Fruit fly (Drosophila melanogaster) whole organism, prepupa: ENCODE measurements around the gene rdx.

Experiments
- Blimp-1 ChIP-seq: fragments of 200-800 bp; sonication (Bioruptor generic); optimal IDR thresholded peaks from 3 replicates; lab custom pipeline; 2017; ENCODE audit warnings: missing biosample characterization, missing genetic modification characterization, mild to moderate bottlenecking, moderate library complexity, missing genetic modification reagents
- CG10631 ChIP-seq: fragments of 200-800 bp; sonication (Bioruptor generic); optimal IDR thresholded peaks from 2 replicates; lab custom pipeline; 2016; ENCODE audit warnings: missing biosample characterization, missing genetic modification characterization
- CG10669 ChIP-seq: fragments of 200-800 bp; sonication (Bioruptor generic); optimal IDR thresholded peaks from 3 replicates; lab custom pipeline; 2018; ENCODE audit warnings: missing biosample characterization, mild to moderate bottlenecking, missing genetic modification characterization, moderate library complexity
- CG11762 ChIP-seq: fragments of 200-800 bp; sonication (Bioruptor generic); optimal IDR thresholded peaks from 3 replicates; lab custom pipeline; 2016; ENCODE audit warnings: missing biosample characterization, missing genetic modification characterization; ENCODE audit not compliant: insufficient read depth
- CG11902 ChIP-seq: fragments of 200-800 bp; sonication (Bioruptor generic); optimal IDR thresholded peaks from 3 replicates; lab custom pipeline; 2016; ENCODE audit warnings: missing biosample characterization, missing genetic modification characterization
- CG15336 ChIP-seq: fragments of 200-800 bp; sonication (Bioruptor generic); IDR thresholded peaks from 2 replicates; pipeline ENCODE4 v1.3.6; 2022; ENCODE audit warnings: missing biosample characterization, missing genetic modification characterization
- CG1621 ChIP-seq: fragments of 200-800 bp; sonication (Bioruptor generic); optimal IDR thresholded peaks from 3 replicates; lab custom pipeline; 2018; ENCODE audit warnings: missing biosample characterization, mild to moderate bottlenecking, missing genetic modification characterization
- CG3032 ChIP-seq: fragments of 200-800 bp; optimal IDR thresholded peaks from 2 replicates; lab custom pipeline; 2019; ENCODE audit warnings: missing biosample characterization, mild to moderate bottlenecking, missing genetic modification characterization, moderate library complexity
- CG31627 ChIP-seq: fragments of 200-800 bp; sonication (Bioruptor generic); optimal IDR thresholded peaks from 3 replicates; lab custom pipeline; 2016; ENCODE audit warnings: missing biosample characterization, missing genetic modification characterization
- CG32006 ChIP-seq: fragments of 200-800 bp; sonication (Bioruptor generic); optimal IDR thresholded peaks from 3 replicates; lab custom pipeline; 2017; ENCODE audit warnings: missing biosample characterization, mild to moderate bottlenecking, missing genetic modification characterization
- CG34406 ChIP-seq: fragments of 200-800 bp; sonication (Bioruptor generic); optimal IDR thresholded peaks from 3 replicates; lab custom pipeline; 2016; ENCODE audit warnings: missing biosample characterization, missing genetic modification characterization
- CG4318 ChIP-seq: fragments of 200-800 bp; sonication (Bioruptor generic); optimal IDR thresholded peaks from 3 replicates; lab custom pipeline; 2017; ENCODE audit warnings: missing biosample characterization, mild to moderate bottlenecking, missing genetic modification characterization
- CG6276 ChIP-seq: fragments of 200-800 bp; sonication (Bioruptor generic); optimal IDR thresholded peaks from 2 replicates; lab custom pipeline; 2017; ENCODE audit warnings: missing biosample characterization, mild to moderate bottlenecking, missing genetic modification characterization
- CG6808 ChIP-seq: fragments of 200-800 bp; sonication (Bioruptor generic); optimal IDR thresholded peaks from 3 replicates; lab custom pipeline; 2017; ENCODE audit warnings: missing biosample characterization, missing genetic modification characterization, mild to moderate bottlenecking, moderate library complexity, missing genetic modification reagents
- CG6854 ChIP-seq: fragments of 200-800 bp; sonication (Bioruptor generic); optimal IDR thresholded peaks from 2 replicates; lab custom pipeline; 2017; ENCODE audit warnings: missing biosample characterization, mild to moderate bottlenecking, missing genetic modification characterization
- CG7368 ChIP-seq: fragments of 200-800 bp; sonication (Bioruptor generic); optimal IDR thresholded peaks from 3 replicates; lab custom pipeline; 2016; ENCODE audit warnings: missing biosample characterization, missing genetic modification characterization
- CG8119 ChIP-seq: fragments of 200-800 bp; sonication (Bioruptor generic); IDR thresholded peaks from 3 replicates; pipeline ENCODE4 v1.3.6; 2022; ENCODE audit warnings: missing biosample characterization, missing genetic modification characterization
- CG8632 ChIP-seq: fragments of 200-800 bp; sonication (Bioruptor generic); optimal IDR thresholded peaks from 3 replicates; lab custom pipeline; 2016; ENCODE audit warnings: missing biosample characterization, missing genetic modification characterization
- CG9139 ChIP-seq: fragments of 200-800 bp; sonication (Bioruptor generic); optimal IDR thresholded peaks from 3 replicates; lab custom pipeline; 2017; ENCODE audit warnings: missing biosample characterization, mild to moderate bottlenecking, missing genetic modification characterization
- Eip78C ChIP-seq: fragments of 200-800 bp; sonication (Bioruptor generic); peaks from one replicate; lab custom pipeline; 2016; ENCODE audit warnings: missing biosample characterization, missing genetic modification characterization
- Eip93F ChIP-seq: fragments of 200-800 bp; sonication (Bioruptor generic); optimal IDR thresholded peaks from 2 replicates; lab custom pipeline; 2016; ENCODE audit warnings: missing biosample characterization, mild to moderate bottlenecking, missing genetic modification characterization
- Ets21C ChIP-seq: fragments of 200-800 bp; sonication (Bioruptor generic); optimal IDR thresholded peaks from 3 replicates; lab custom pipeline; 2016; ENCODE audit warnings: missing biosample characterization, missing genetic modification characterization
- Ets96B ChIP-seq: fragments of 200-800 bp; optimal IDR thresholded peaks from 2 replicates; lab custom pipeline; 2019; ENCODE audit warnings: missing biosample characterization, mild to moderate bottlenecking, missing genetic modification characterization, moderate library complexity
- Gug ChIP-seq: fragments of 200-800 bp; sonication (Bioruptor generic); IDR thresholded peaks from 2 replicates; pipeline ENCODE4 v1.3.6; 2022; ENCODE audit warnings: missing biosample characterization, missing genetic modification characterization
- Hr4 ChIP-seq: fragments of 200-800 bp; sonication (Bioruptor generic); optimal IDR thresholded peaks from 3 replicates; lab custom pipeline; 2016; ENCODE audit warnings: missing biosample characterization, missing genetic modification characterization
- Lpt ChIP-seq: fragments of 200-800 bp; sonication (Bioruptor generic); optimal IDR thresholded peaks from 3 replicates; lab custom pipeline; 2016; ENCODE audit warnings: missing biosample characterization, missing genetic modification characterization
- Met ChIP-seq: fragments of 200-800 bp; sonication (Bioruptor generic); optimal IDR thresholded peaks from 3 replicates; lab custom pipeline; 2016; ENCODE audit warnings: missing biosample characterization, missing genetic modification characterization
- OdsH ChIP-seq: fragments of 200-800 bp; sonication (Bioruptor generic); optimal IDR thresholded peaks from 3 replicates; lab custom pipeline; 2016; ENCODE audit warnings: missing biosample characterization, missing genetic modification characterization
- Smox ChIP-seq: fragments of 200-800 bp; sonication (Bioruptor generic); optimal IDR thresholded peaks from 3 replicates; lab custom pipeline; 2016; ENCODE audit warnings: missing biosample characterization, missing genetic modification characterization
- Sox102F ChIP-seq: fragments of 200-800 bp; sonication (Bioruptor generic); optimal IDR thresholded peaks from 2 replicates; lab custom pipeline; 2016; ENCODE audit warnings: missing biosample characterization, mild to moderate bottlenecking, missing genetic modification characterization
- Sox14 ChIP-seq: fragments of 200-800 bp; sonication (Bioruptor generic); optimal IDR thresholded peaks from 3 replicates; lab custom pipeline; 2016; ENCODE audit warnings: missing biosample characterization, missing genetic modification characterization
- achi ChIP-seq: fragments of 200-800 bp; sonication (Bioruptor generic); optimal IDR thresholded peaks from 3 replicates; lab custom pipeline; 2016; ENCODE audit warnings: missing biosample characterization, missing genetic modification characterization
- acj6 ChIP-seq: fragments of 200-800 bp; sonication (Bioruptor generic); optimal IDR thresholded peaks from 3 replicates; lab custom pipeline; 2016; ENCODE audit warnings: missing biosample characterization, missing genetic modification characterization
- cyc ChIP-seq: fragments of 200-800 bp; sonication (Bioruptor generic); optimal IDR thresholded peaks from 3 replicates; lab custom pipeline; 2016; ENCODE audit warnings: missing biosample characterization, missing genetic modification characterization
- dac ChIP-seq: fragments of 200-800 bp; sonication (Bioruptor generic); optimal IDR thresholded peaks from 2 replicates; lab custom pipeline; 2017; ENCODE audit warnings: missing biosample characterization, mild to moderate bottlenecking, missing genetic modification characterization
- eg ChIP-seq: fragments of 200-800 bp; sonication (Bioruptor generic); IDR thresholded peaks from 3 replicates; pipeline ENCODE4 v1.3.6; 2022; ENCODE audit warnings: missing biosample characterization, missing genetic modification characterization
- esn ChIP-seq: fragments of 200-800 bp; sonication (Bioruptor generic); optimal IDR thresholded peaks from 2 replicates; lab custom pipeline; 2016; ENCODE audit warnings: missing biosample characterization, mild to moderate bottlenecking, missing genetic modification characterization, moderate library complexity
- fd85E ChIP-seq: fragments of 200-800 bp; sonication (Bioruptor generic); optimal IDR thresholded peaks from 3 replicates; lab custom pipeline; 2016; ENCODE audit warnings: missing biosample characterization, missing genetic modification characterization
- lz ChIP-seq: fragments of 200-800 bp; sonication (Bioruptor generic); optimal IDR thresholded peaks from 3 replicates; lab custom pipeline; 2016; ENCODE audit warnings: missing biosample characterization, missing genetic modification characterization
- pdm3 ChIP-seq: fragments of 200-800 bp; sonication (Bioruptor generic); optimal IDR thresholded peaks from 3 replicates; lab custom pipeline; 2016; ENCODE audit warnings: missing biosample characterization, missing genetic modification characterization
- salr ChIP-seq, 2 experiments: fragments of 200-800 bp; sonication (Bioruptor generic); optimal IDR thresholded peaks; 3 replicates each; lab custom pipeline; 2016 to 2018; ENCODE audit warnings: missing biosample characterization in 2 of 2, missing genetic modification characterization in 2 of 2, mild to moderate bottlenecking in 1 of 2
- spab ChIP-seq: fragments of 200-800 bp; sonication (Bioruptor generic); optimal IDR thresholded peaks from 2 replicates; lab custom pipeline; 2017; ENCODE audit warnings: missing biosample characterization, mild to moderate bottlenecking, missing genetic modification characterization, missing genetic modification reagents
- ss ChIP-seq, 2 experiments: fragments of 200-800 bp; sonication (Bioruptor generic); optimal IDR thresholded peaks; 2 replicates in 1 of 2; 3 replicates in 1 of 2; lab custom pipeline; 2017 to 2018; ENCODE audit warnings: mild to moderate bottlenecking in 2 of 2, missing biosample characterization in 2 of 2, missing genetic modification characterization in 2 of 2, moderate library complexity in 1 of 2
- svp ChIP-seq: fragments of 200-800 bp; sonication (Bioruptor generic); peaks from one replicate; lab custom pipeline; 2016; ENCODE audit warnings: missing biosample characterization, missing genetic modification characterization
- topi ChIP-seq: fragments of 200-800 bp; sonication (Bioruptor generic); optimal IDR thresholded peaks from 3 replicates; lab custom pipeline; 2016; ENCODE audit warnings: missing biosample characterization, missing genetic modification characterization
- vri ChIP-seq: fragments of 200-800 bp; sonication (Bioruptor generic); optimal IDR thresholded peaks from 3 replicates; lab custom pipeline; 2016; ENCODE audit warnings: missing biosample characterization, mild to moderate bottlenecking, missing genetic modification characterization

The rdx gene

dm6 chr3R:14011629-14012028 lies 20.2 kb downstream of the rdx start (continued):
- TF ChIP-seq CG32006 (peak; percentile 35), acj6 (no peak), fd85E (GFP tag; lab: Kevin White, UChicago) (no peak), Sox14 (GFP tag; lab: Kevin White, UChicago) (no peak), CG6808 (peak; percentile 39), esn (GFP tag; lab: Kevin White, UChicago) (peak; percentile 5)

dm6 chr3R:14011175-14011574 lies 20.7 kb downstream of the rdx start:
- TF ChIP-seq topi (GFP tag; lab: Kevin White, UChicago) (no peak), CG34406 (no peak), Ets21C (no peak), svp (GFP tag; lab: Kevin White, UChicago) (no peak), OdsH (GFP tag; lab: Kevin White, UChicago) (no peak), Eip93F (GFP tag; lab: Kevin White, UChicago) (no peak), Sox14 (GFP tag; lab: Kevin White, UChicago) (no peak), CG8632 (GFP tag; lab: Kevin White, UChicago) (no peak), dac (GFP tag; lab: Kevin White, UChicago) (no peak)

- TF ChIP-seq CG15336 (GFP tag; lab: Robert Waterston, UW) (peak; percentile 52; the same call in 1 of the 2 replicates), Sox102F (GFP tag; lab: Kevin White, UChicago) (no peak), CG8119 (GFP tag; lab: Robert Waterston, UW) (peak; percentile 38; the same call in 2 of the 3 replicates), cyc (GFP tag; lab: Kevin White, UChicago) (no peak), CG7368 (GFP tag; lab: Kevin White, UChicago) (no peak), achi (GFP tag; lab: Kevin White, UChicago) (peak; percentile 32), eg (GFP tag; lab: Robert Waterston, UW) (peak; percentile 40; the same call in 1 of the 3 replicates), Met (GFP tag; lab: Kevin White, UChicago) (peak; percentile 6), esn (GFP tag; lab: Kevin White, UChicago) (peak; percentile 1), CG34406 (peak; percentile 11), Gug (GFP tag; lab: Robert Waterston, UW) (no peak), Hr4 (GFP tag; lab: Kevin White, UChicago) (peak; percentile 71), svp (GFP tag; lab: Kevin White, UChicago) (peak; percentile 67), salr (GFP tag; optimal IDR thresholded peaks at IDR 0.05; lab: Kevin White, UChicago) (no peak), CG6276 (GFP tag; lab: Kevin White, UChicago) (peak; percentile 2), vri (GFP tag; lab: Kevin White, UChicago) (no peak), CG9139 (GFP tag; lab: Kevin White, UChicago) (no peak), Blimp-1 (GFP tag; lab: Kevin White, UChicago) (no peak), lz (GFP tag; lab: Kevin White, UChicago) (no peak), acj6 (no peak), CG1621 (tag; lab: Kevin White, UChicago) (no peak), CG32006 (peak; percentile 72), spab (GFP tag; lab: Kevin White, UChicago) (no peak), CG4318 (GFP tag; lab: Kevin White, UChicago) (peak; percentile 43), Eip78C (GFP tag; lab: Kevin White, UChicago) (peak; percentile 73)
These were observed 22.2 kb downstream of the rdx start for dm6 chr3R:14009643-14010042.

- TF ChIP-seq Ets96B (tag; lab: Kevin White, UChicago) = peak; percentile 66
- no peak for TF ChIP-seq vri (GFP tag; lab: Kevin White, UChicago)
- TF ChIP-seq ss (GFP tag; optimal IDR thresholded peaks at IDR 0.05; lab: Kevin White, UChicago) = peak; percentile 35 to 42
- peak; percentile 61 for TF ChIP-seq CG1621 (tag; lab: Kevin White, UChicago)
- TF ChIP-seq achi (GFP tag; lab: Kevin White, UChicago) = peak; percentile 77
- TF ChIP-seq CG6854 (GFP tag; lab: Kevin White, UChicago) = peak; percentile 18
- peak; percentile 70 for TF ChIP-seq esn (GFP tag; lab: Kevin White, UChicago)
- peak; percentile 54 for TF ChIP-seq Smox (GFP tag; lab: Kevin White, UChicago)
- TF ChIP-seq CG7368 (GFP tag; lab: Kevin White, UChicago) = peak; percentile 76
- TF ChIP-seq CG11902 = peak; percentile 57
- TF ChIP-seq CG10669 (GFP tag; lab: Kevin White, UChicago) = peak; percentile 77
- peak; percentile 83 for TF ChIP-seq pdm3 (GFP tag; lab: Kevin White, UChicago)
- peak; percentile 72 for TF ChIP-seq CG11762
- peak; percentile 66 for TF ChIP-seq CG3032 (tag; lab: Kevin White, UChicago)
- TF ChIP-seq CG10631 (GFP tag; lab: Kevin White, UChicago) = peak; percentile 74
- peak; percentile 87 for TF ChIP-seq Lpt
- TF ChIP-seq eg (GFP tag; lab: Robert Waterston, UW) = peak; percentile 94
- TF ChIP-seq Gug (GFP tag; lab: Robert Waterston, UW) = peak; percentile 88
- peak; percentile 62 for TF ChIP-seq CG31627
These were observed 23.0 kb downstream of the rdx start for dm6 chr3R:14008854-14009253.
